Worm (Caenorhabditis elegans) whole organism, mixed stage, embryonic: ENCODE data around the gene cest-2.3.
A peak's percentile ranks its signal among the peaks of the same experiment; 100 is the strongest.

Experiments
- M03D4.4 ChIP-seq: sonication (generic microtip); optimal IDR thresholded peaks from 2 replicates; lab custom pipeline; 2017; ENCODE audit warnings: mild to moderate bottlenecking, missing genetic modification characterization, missing compliant biosample characterization
- bed-3 ChIP-seq: fragments of 200-800 bp; sonication (Bioruptor generic); optimal IDR thresholded peaks from 3 replicates; lab custom pipeline; 2018; ENCODE audit warnings: mild to moderate bottlenecking, missing genetic modification characterization, moderate library complexity, missing compliant biosample characterization
- blmp-1 ChIP-seq: fragments of 150-350 bp; optimal IDR thresholded peaks from 2 replicates; lab custom pipeline; 2014; ENCODE audit warnings: missing biosample characterization, missing genetic modification characterization
- ceh-39 ChIP-seq: fragments of 150-350 bp; optimal IDR thresholded peaks from 2 replicates; lab custom pipeline; 2014; ENCODE audit warnings: missing biosample characterization, missing genetic modification characterization
- ceh-43 ChIP-seq: fragments of 200-800 bp; sonication (Bioruptor generic); optimal IDR thresholded peaks from 2 replicates; lab custom pipeline; 2018; ENCODE audit warnings: mild to moderate bottlenecking, missing genetic modification characterization, moderate library complexity, missing compliant biosample characterization
- ceh-83 ChIP-seq: fragments of 200-800 bp; sonication (Bioruptor generic); optimal IDR thresholded peaks from 2 replicates; lab custom pipeline; 2018; ENCODE audit warnings: mild to moderate bottlenecking, missing genetic modification characterization, missing compliant biosample characterization
- ces-1 ChIP-seq: fragments of 150-350 bp; optimal IDR thresholded peaks from 2 replicates; lab custom pipeline; 2014; ENCODE audit warnings: missing biosample characterization, missing genetic modification reagents, missing genetic modification characterization
- drap-1 ChIP-seq: fragments of 200-800 bp; sonication (Bioruptor generic); optimal IDR thresholded peaks from 3 replicates; lab custom pipeline; 2018; ENCODE audit warnings: mild to moderate bottlenecking, missing genetic modification characterization, missing compliant biosample characterization
- elt-1 ChIP-seq: sonication (generic microtip); optimal IDR thresholded peaks from 2 replicates; lab custom pipeline; 2017; ENCODE audit warnings: missing genetic modification characterization, mild to moderate bottlenecking, missing compliant biosample characterization, antibody characterized with exemption, moderate library complexity, borderline replicate concordance; ENCODE audit not compliant: insufficient read depth
- elt-3 ChIP-seq: fragments of 150-350 bp; optimal IDR thresholded peaks from 2 replicates; lab custom pipeline; 2014; ENCODE audit warnings: missing biosample characterization, missing genetic modification characterization
- flh-1 ChIP-seq: fragments of 200-800 bp; sonication (Bioruptor generic); optimal IDR thresholded peaks from 2 replicates; lab custom pipeline; 2018; ENCODE audit warnings: mild to moderate bottlenecking, missing genetic modification characterization, moderate library complexity, missing compliant biosample characterization
- hlh-1 ChIP-seq: fragments of 150-350 bp; optimal IDR thresholded peaks from 2 replicates; lab custom pipeline; 2014; ENCODE audit warnings: missing biosample characterization, missing genetic modification reagents, missing genetic modification characterization
- lin-13 ChIP-seq: fragments of 150-350 bp; optimal IDR thresholded peaks from 2 replicates; lab custom pipeline; 2014; ENCODE audit warnings: missing biosample characterization, missing genetic modification characterization
- lin-32 ChIP-seq: fragments of 200-800 bp; sonication (Bioruptor generic); optimal IDR thresholded peaks from 2 replicates; lab custom pipeline; 2018; ENCODE audit warnings: mild to moderate bottlenecking, missing genetic modification characterization, missing compliant biosample characterization
- lsy-2 ChIP-seq: fragments of 150-350 bp; optimal IDR thresholded peaks from 2 replicates; lab custom pipeline; 2014; ENCODE audit warnings: missing biosample characterization, missing genetic modification characterization
- mab-5 ChIP-seq: fragments of 150-350 bp; optimal IDR thresholded peaks from 2 replicates; lab custom pipeline; 2014; ENCODE audit warnings: missing biosample characterization, missing genetic modification characterization
- mep-1 ChIP-seq: fragments of 150-350 bp; optimal IDR thresholded peaks from 2 replicates; lab custom pipeline; 2017; ENCODE audit warnings: missing biosample characterization, missing genetic modification reagents, missing genetic modification characterization, inconsistent platforms
- nhr-12 ChIP-seq: fragments of 150-350 bp; optimal IDR thresholded peaks from 2 replicates; lab custom pipeline; 2014; ENCODE audit warnings: missing biosample characterization, missing genetic modification characterization
- nhr-2 ChIP-seq: fragments of 150-350 bp; optimal IDR thresholded peaks from 2 replicates; lab custom pipeline; 2014; ENCODE audit warnings: missing biosample characterization, missing genetic modification characterization
- nhr-237 ChIP-seq: fragments of 150-350 bp; optimal IDR thresholded peaks from 2 replicates; lab custom pipeline; 2014; ENCODE audit warnings: missing biosample characterization, missing genetic modification characterization
- nhr-28 ChIP-seq: fragments of 150-350 bp; optimal IDR thresholded peaks from 2 replicates; lab custom pipeline; 2014; ENCODE audit warnings: missing biosample characterization, missing genetic modification characterization
- nhr-76 ChIP-seq: sonication (generic microtip); optimal IDR thresholded peaks from 2 replicates; lab custom pipeline; 2017; ENCODE audit warnings: missing biosample characterization, missing genetic modification characterization
- pha-4 ChIP-seq: fragments of 150-350 bp; optimal IDR thresholded peaks from 2 replicates; lab custom pipeline; 2018; ENCODE audit warnings: missing biosample characterization, missing genetic modification reagents, missing genetic modification characterization
- sem-2 ChIP-seq: fragments of 200-800 bp; sonication (Bioruptor generic); optimal IDR thresholded peaks from 2 replicates; lab custom pipeline; 2018; ENCODE audit warnings: mild to moderate bottlenecking, missing genetic modification characterization, missing compliant biosample characterization
- snpc-4 ChIP-seq: fragments of 150-350 bp; optimal IDR thresholded peaks from 2 replicates; lab custom pipeline; 2014; ENCODE audit warnings: missing biosample characterization, missing genetic modification characterization
- unc-120 ChIP-seq: sonication (generic microtip); optimal IDR thresholded peaks from 2 replicates; lab custom pipeline; 2017; ENCODE audit warnings: missing genetic modification characterization, missing compliant biosample characterization; ENCODE audit not compliant: poor library complexity, severe bottlenecking
- unc-39 ChIP-seq: fragments of 150-350 bp; optimal IDR thresholded peaks from 2 replicates; lab custom pipeline; 2014; ENCODE audit warnings: missing biosample characterization, missing genetic modification characterization
- unc-62 ChIP-seq: fragments of 150-350 bp; optimal IDR thresholded peaks from 2 replicates; lab custom pipeline; 2014; ENCODE audit warnings: missing biosample characterization, missing genetic modification reagents, missing genetic modification characterization
- zip-8 ChIP-seq: fragments of 150-350 bp; optimal IDR thresholded peaks from 2 replicates; lab custom pipeline; 2014; ENCODE audit warnings: missing biosample characterization, missing genetic modification characterization
- ztf-11 ChIP-seq: fragments of 150-350 bp; optimal IDR thresholded peaks from 2 replicates; lab custom pipeline; 2014; ENCODE audit warnings: missing biosample characterization, missing genetic modification characterization

The cest-2.3 gene

DNA sequence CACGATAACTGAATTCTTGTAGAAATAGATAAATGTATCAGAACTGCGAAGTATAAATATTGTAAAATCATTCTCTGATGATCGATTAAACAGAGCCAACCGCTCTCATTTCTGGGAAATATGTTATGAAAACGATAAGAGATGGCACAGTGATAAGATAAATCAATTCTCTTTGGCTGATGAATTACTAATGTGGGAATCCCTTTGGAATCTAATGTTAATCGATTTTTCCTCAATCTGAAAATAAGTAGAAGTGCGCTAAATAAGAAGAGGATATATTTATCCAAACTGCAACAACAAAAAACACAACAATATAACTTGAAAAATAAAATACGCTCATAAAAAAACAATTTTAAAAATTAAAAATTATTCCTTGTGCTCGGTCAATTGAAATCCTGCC, at the start of gene cest-2.3:
Gene cest-2.3, minus strand, starts transcription at position 101 of the 400 bp plus-strand sequence.
- no peak for TF ChIP-seq lin-32 (GFP tag; lab: Kevin White, UChicago)
- no peak for TF ChIP-seq lsy-2
- TF ChIP-seq lin-13, result no peak
- TF ChIP-seq ztf-11, result no peak
- TF ChIP-seq ces-1 (GFP tag; lab: Kevin White, UChicago), result no peak
- TF ChIP-seq sem-2 (GFP tag; lab: Kevin White, UChicago), result no peak
- TF ChIP-seq unc-120 (tag; lab: Kevin White, UChicago), result no peak
- no peak for TF ChIP-seq nhr-12
- TF ChIP-seq zip-8 (tag; lab: Kevin White, UChicago), result no peak
- no peak for TF ChIP-seq nhr-76
- TF ChIP-seq pha-4 (tag; lab: Kevin White, UChicago), result no peak

DNA sequence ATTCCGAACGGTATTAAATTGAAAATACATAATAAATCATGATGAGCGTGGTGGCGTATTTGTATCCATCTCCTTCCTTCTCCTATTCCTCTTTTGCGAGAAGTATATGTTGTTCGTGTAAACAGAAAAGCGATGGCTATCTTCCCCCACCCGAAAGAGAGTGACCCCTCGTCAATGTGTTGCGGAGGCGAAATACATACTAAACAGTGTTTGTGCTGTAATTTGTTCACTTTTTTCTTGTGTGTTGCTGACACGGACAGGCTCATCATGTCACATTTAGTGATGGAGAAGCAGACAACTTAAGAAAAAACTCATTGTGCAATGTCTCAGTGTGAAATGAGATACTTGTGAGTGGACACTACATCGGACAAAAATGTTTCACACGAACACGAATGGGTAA, 48.9 kb upstream of the cest-2.3 start:
- no peak for TF ChIP-seq ceh-43 (GFP tag; lab: Kevin White, UChicago)
- no peak for TF ChIP-seq M03D4.4 (tag; lab: Kevin White, UChicago)
- no peak for TF ChIP-seq zip-8 (tag; lab: Kevin White, UChicago)
- no peak for TF ChIP-seq elt-3 (tag; lab: Kevin White, UChicago)
- no peak for TF ChIP-seq elt-1 (tag; lab: Kevin White, UChicago)
- no peak for TF ChIP-seq lin-13
- TF ChIP-seq unc-62 (GFP tag; lab: Kevin White, UChicago), result no peak
- TF ChIP-seq nhr-2, result no peak
- TF ChIP-seq lin-32 (GFP tag; lab: Kevin White, UChicago), result no peak
- TF ChIP-seq bed-3 (GFP tag; lab: Kevin White, UChicago), result no peak
- TF ChIP-seq unc-39 (tag; lab: Kevin White, UChicago), result no peak

DNA sequence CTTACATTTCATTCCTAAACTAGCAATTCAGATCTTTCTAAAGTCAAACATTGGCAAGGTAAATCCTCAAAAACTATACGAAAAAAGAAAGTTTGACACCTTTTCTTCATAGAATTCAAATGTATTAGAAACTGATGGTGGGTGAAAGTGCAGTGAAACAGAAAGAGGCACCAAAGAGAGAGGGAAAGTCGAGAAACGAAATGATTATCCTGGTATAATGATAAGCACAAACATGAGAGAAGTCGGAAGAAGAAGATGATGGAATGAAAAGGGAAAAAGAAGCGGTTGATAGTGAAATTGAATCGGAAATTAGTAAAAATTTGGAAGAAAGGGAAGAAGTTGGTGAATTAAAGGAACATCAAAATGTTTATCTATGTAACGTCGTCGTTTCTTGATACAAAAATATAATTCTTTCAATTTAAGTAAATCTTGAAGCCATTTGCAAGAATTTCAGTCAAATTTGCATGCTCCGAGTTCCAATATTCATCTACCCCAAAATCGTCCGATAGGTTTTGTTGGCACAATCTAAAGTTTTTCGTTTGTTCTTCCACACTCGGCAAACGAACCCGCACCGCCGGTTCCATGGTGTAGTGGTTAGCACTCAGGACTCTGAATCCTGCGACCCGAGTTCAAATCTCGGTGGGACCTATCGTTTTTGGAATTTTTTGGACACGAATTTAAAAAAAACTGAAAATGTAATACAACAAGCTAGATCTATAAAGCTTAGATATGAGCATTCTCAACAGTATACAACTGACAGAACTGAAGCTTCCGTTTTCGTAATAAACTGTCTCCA, 48.2 kb upstream of the cest-2.3 start:
- no peak for TF ChIP-seq drap-1 (GFP tag; lab: Kevin White, UChicago)
- TF ChIP-seq blmp-1, result peak; percentile 68
- no peak for TF ChIP-seq nhr-28 (tag; lab: Kevin White, UChicago)
- no peak for TF ChIP-seq ceh-83 (GFP tag; lab: Kevin White, UChicago)
- TF ChIP-seq nhr-76, result no peak

DNA sequence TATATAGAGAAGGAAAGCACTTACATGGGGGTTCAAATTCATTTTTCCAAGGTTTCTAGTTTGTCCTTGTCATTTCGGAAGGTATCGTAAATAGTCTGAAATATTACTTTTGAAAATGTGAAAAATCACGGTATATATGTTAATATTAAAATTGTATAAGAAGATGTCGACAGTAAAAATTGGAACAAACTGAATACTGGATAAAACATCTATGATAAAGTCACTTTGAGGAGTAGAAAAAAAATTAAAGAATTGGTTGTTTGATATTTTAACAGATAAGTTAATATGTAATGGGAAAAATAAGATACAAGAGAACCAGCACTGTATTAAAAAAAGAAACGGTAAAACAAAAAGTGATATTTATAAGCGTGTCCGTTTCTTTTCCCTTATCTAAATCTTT, 43.6 kb upstream of the cest-2.3 start, which contains the start of gene nep-21:
Gene nep-21, minus strand, starts transcription at position 101 of the 400 bp plus-strand sequence.
- TF ChIP-seq ztf-11 (no peak), ces-1 (GFP tag; lab: Kevin White, UChicago) (no peak), mep-1 (tag; lab: Kevin White, UChicago) (no peak), elt-3 (tag; lab: Kevin White, UChicago) (no peak), snpc-4 (tag; lab: Kevin White, UChicago) (no peak), mab-5 (tag; lab: Kevin White, UChicago) (no peak), nhr-237 (no peak), hlh-1 (tag; lab: Kevin White, UChicago) (no peak)

DNA sequence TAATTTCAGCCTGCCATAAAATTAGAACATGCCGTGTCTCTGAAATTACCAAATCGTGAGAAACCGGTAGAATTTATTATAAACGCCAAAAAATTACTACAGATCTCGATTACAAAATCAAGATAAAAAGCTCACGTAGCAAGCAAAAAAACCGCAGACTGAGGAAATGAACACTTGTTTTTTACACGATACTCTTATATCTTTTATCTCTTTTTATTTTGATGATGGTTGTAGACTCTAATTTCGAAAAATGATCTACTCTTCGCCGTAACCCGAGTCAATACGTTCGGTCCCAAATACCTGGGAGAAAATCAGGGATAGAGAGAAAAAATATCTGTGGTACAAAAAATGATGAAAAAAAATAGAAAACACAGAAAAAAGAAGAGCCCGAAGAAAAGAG, 40.4 kb upstream of the cest-2.3 start:
- TF ChIP-seq elt-1 (tag; lab: Kevin White, UChicago) (no peak), mep-1 (tag; lab: Kevin White, UChicago) (no peak), ceh-43 (GFP tag; lab: Kevin White, UChicago) (no peak), lin-32 (GFP tag; lab: Kevin White, UChicago) (no peak), ceh-39 (tag; lab: Kevin White, UChicago) (no peak), bed-3 (GFP tag; lab: Kevin White, UChicago) (no peak), unc-62 (GFP tag; lab: Kevin White, UChicago) (no peak), unc-39 (tag; lab: Kevin White, UChicago) (no peak), flh-1 (no peak), nhr-28 (tag; lab: Kevin White, UChicago) (no peak), unc-120 (tag; lab: Kevin White, UChicago) (no peak), nhr-12 (no peak), ceh-83 (GFP tag; lab: Kevin White, UChicago) (no peak), ces-1 (GFP tag; lab: Kevin White, UChicago) (no peak), pha-4 (tag; lab: Kevin White, UChicago) (no peak), snpc-4 (tag; lab: Kevin White, UChicago) (no peak), sem-2 (GFP tag; lab: Kevin White, UChicago) (no peak), ztf-11 (no peak)
